Worm (Caenorhabditis elegans) whole organism, late embryonic: Measurements from ENCODE around the gene rab-7.

Experiments
- C08G9.2 ChIP-seq: sonication (generic microtip); optimal IDR thresholded peaks from 2 replicates; lab custom pipeline; 2016; ENCODE audit warnings: mild to moderate bottlenecking, missing genetic modification characterization, moderate library complexity, missing compliant biosample characterization
- K09A11.1 ChIP-seq: sonication (generic microtip); optimal IDR thresholded peaks from 2 replicates; lab custom pipeline; 2017; ENCODE audit warnings: antibody characterized with exemption, mild to moderate bottlenecking, missing genetic modification characterization, missing compliant biosample characterization; ENCODE audit not compliant: insufficient read depth
- T23F11.4 ChIP-seq: fragments of 200-800 bp; sonication (Bioruptor generic); optimal IDR thresholded peaks from 2 replicates; lab custom pipeline; 2018; ENCODE audit warnings: mild to moderate bottlenecking, missing genetic modification characterization, missing compliant biosample characterization
- ama-1 ChIP-seq: fragments of 150-350 bp; optimal IDR thresholded peaks from 2 replicates; lab custom pipeline; 2014
- elt-2 ChIP-seq: sonication (generic microtip); optimal IDR thresholded peaks from 2 replicates; lab custom pipeline; 2016; ENCODE audit warnings: missing genetic modification reagents, missing genetic modification characterization, missing compliant biosample characterization
- gmeb-2 ChIP-seq: sonication (generic microtip); optimal IDR thresholded peaks from 2 replicates; lab custom pipeline; 2016; ENCODE audit warnings: missing genetic modification characterization, inconsistent platforms, missing compliant biosample characterization
- hlh-6 ChIP-seq: sonication (generic microtip); optimal IDR thresholded peaks from 2 replicates; lab custom pipeline; 2016; ENCODE audit warnings: missing genotype, missing genetic modification characterization, missing compliant biosample characterization
- nhr-11 ChIP-seq: fragments of 150-350 bp; optimal IDR thresholded peaks from 2 replicates; lab custom pipeline; 2014; ENCODE audit warnings: missing biosample characterization, missing genetic modification characterization
- pha-4 ChIP-seq: fragments of 150-350 bp; optimal IDR thresholded peaks from 2 replicates; lab custom pipeline; 2018; ENCODE audit warnings: missing biosample characterization, missing genetic modification reagents, missing genetic modification characterization
- pqm-1 ChIP-seq: sonication (generic microtip); optimal IDR thresholded peaks from 2 replicates; lab custom pipeline; 2016; ENCODE audit warnings: missing genetic modification characterization, missing compliant biosample characterization
- syd-9 ChIP-seq: sonication (generic microtip); optimal IDR thresholded peaks from 2 replicates; lab custom pipeline; 2016; ENCODE audit warnings: mild to moderate bottlenecking, missing genetic modification characterization, moderate library complexity, missing compliant biosample characterization
- unc-42 ChIP-seq: sonication (generic microtip); optimal IDR thresholded peaks from 2 replicates; lab custom pipeline; 2016; ENCODE audit warnings: missing genotype, missing genetic modification characterization, missing compliant biosample characterization
- unc-86 ChIP-seq: sonication (generic microtip); optimal IDR thresholded peaks from 2 replicates; lab custom pipeline; 2016; ENCODE audit warnings: missing genetic modification characterization, missing compliant biosample characterization

- TF ChIP-seq syd-9 (tag; lab: Kevin White, UChicago) (no peak), pha-4 (tag; lab: Kevin White, UChicago) (no peak), ama-1 (lab: Kevin White, UChicago) (no peak), elt-2 (no peak), gmeb-2 (tag; lab: Kevin White, UChicago) (no peak), unc-86 (tag; lab: Kevin White, UChicago) (no peak), K09A11.1 (tag; lab: Kevin White, UChicago) (no peak), pqm-1 (tag; lab: Kevin White, UChicago) (no peak), nhr-11 (tag; lab: Kevin White, UChicago) (no peak), T23F11.4 (GFP tag; lab: Kevin White, UChicago) (no peak), hlh-6 (tag; lab: Kevin White, UChicago) (no peak), unc-42 (no peak), C08G9.2 (no peak)
Measured at ce11 chrII:11930132-11930531, 36.6 kb downstream of the rab-7 start.
